Worm (Caenorhabditis elegans) whole organism, L3 larva: Measurements from ENCODE around the gene faah-1.

ENCODE experiments used
- R02D3.7 ChIP-seq: fragments of 150-350 bp; optimal IDR thresholded peaks from 2 replicates; lab custom pipeline; 2014; ENCODE audit warnings: missing biosample characterization, missing genetic modification characterization
- ZK546.5 ChIP-seq: sonication (generic microtip); optimal IDR thresholded peaks from 2 replicates; lab custom pipeline; 2017; ENCODE audit warnings: missing biosample characterization, missing genetic modification characterization
- aly-2 ChIP-seq: fragments of 150-350 bp; optimal IDR thresholded peaks from 2 replicates; lab custom pipeline; 2014; ENCODE audit warnings: missing biosample characterization, missing genetic modification characterization
- ama-1 ChIP-seq: fragments of 150-350 bp; optimal IDR thresholded peaks from 2 replicates; lab custom pipeline; 2018
- egl-27 ChIP-seq: sonication (generic microtip); optimal IDR thresholded peaks from 4 replicates; lab custom pipeline; 2017; ENCODE audit warnings: missing biosample characterization, missing genetic modification reagents, missing genetic modification characterization
- egl-5 ChIP-seq: fragments of 150-350 bp; optimal IDR thresholded peaks from 2 replicates; lab custom pipeline; 2017; ENCODE audit warnings: missing biosample characterization, missing genetic modification reagents, missing genetic modification characterization, inconsistent platforms
- elt-2 ChIP-seq: sonication (generic microtip); optimal IDR thresholded peaks from 2 replicates; lab custom pipeline; 2016; ENCODE audit warnings: missing genetic modification reagents, mild to moderate bottlenecking, missing genetic modification characterization, missing compliant biosample characterization
- elt-3 ChIP-seq, 3 experiments: fragments of 150-350 bp in 1 of 3; sonication (generic microtip) in 2 of 3; optimal IDR thresholded peaks; 2 replicates in 2 of 3; 4 replicates in 1 of 3; lab custom pipeline; 2014 to 2017; ENCODE audit warnings: missing biosample characterization in 3 of 3, missing genetic modification characterization in 3 of 3
- eor-1 ChIP-seq, 2 experiments: fragments of 150-350 bp; optimal IDR thresholded peaks; 2 replicates each; lab custom pipeline; 2014 to 2018; ENCODE audit warnings: missing biosample characterization in 2 of 2, missing genetic modification characterization in 2 of 2
- fkh-10 ChIP-seq: sonication (generic microtip); optimal IDR thresholded peaks from 2 replicates; lab custom pipeline; 2017; ENCODE audit warnings: missing biosample characterization, missing genetic modification reagents, missing genetic modification characterization
- fkh-2 ChIP-seq: fragments of 150-350 bp; optimal IDR thresholded peaks from 2 replicates; lab custom pipeline; 2014; ENCODE audit warnings: missing biosample characterization, missing genetic modification reagents, missing genetic modification characterization
- fos-1 ChIP-seq: fragments of 150-350 bp; optimal IDR thresholded peaks from 2 replicates; lab custom pipeline; 2014; ENCODE audit warnings: missing biosample characterization, missing genetic modification characterization
- hmg-11 ChIP-seq: sonication (generic microtip); optimal IDR thresholded peaks from 2 replicates; lab custom pipeline; 2016; ENCODE audit warnings: missing genetic modification characterization, missing compliant biosample characterization
- jun-1 ChIP-seq: fragments of 150-350 bp; optimal IDR thresholded peaks from 2 replicates; lab custom pipeline; 2014; ENCODE audit warnings: missing biosample characterization, missing genetic modification reagents, missing genetic modification characterization
- lin-15B ChIP-seq: fragments of 150-350 bp; optimal IDR thresholded peaks from 2 replicates; lab custom pipeline; 2014; ENCODE audit warnings: missing biosample characterization, missing genetic modification characterization
- lin-39 ChIP-seq: fragments of 150-350 bp; optimal IDR thresholded peaks from 2 replicates; lab custom pipeline; 2018; ENCODE audit warnings: missing biosample characterization, missing genetic modification reagents, missing genetic modification characterization
- lsy-12 ChIP-seq: sonication (generic microtip); optimal IDR thresholded peaks from 2 replicates; lab custom pipeline; 2016; ENCODE audit warnings: mild to moderate bottlenecking, missing genetic modification characterization, missing compliant biosample characterization
- mdl-1 ChIP-seq: fragments of 150-350 bp; optimal IDR thresholded peaks from 2 replicates; lab custom pipeline; 2014; ENCODE audit warnings: missing biosample characterization, missing genetic modification characterization
- nhr-11 ChIP-seq: fragments of 150-350 bp; optimal IDR thresholded peaks from 2 replicates; lab custom pipeline; 2014; ENCODE audit warnings: missing biosample characterization, missing genetic modification characterization
- nhr-12 ChIP-seq: fragments of 150-350 bp; optimal IDR thresholded peaks from 2 replicates; lab custom pipeline; 2014; ENCODE audit warnings: missing biosample characterization, missing genetic modification characterization
- nhr-23 ChIP-seq: fragments of 150-350 bp; optimal IDR thresholded peaks from 2 replicates; lab custom pipeline; 2014; ENCODE audit warnings: missing biosample characterization, missing genetic modification reagents, missing genetic modification characterization
- nhr-237 ChIP-seq: fragments of 150-350 bp; optimal IDR thresholded peaks from 2 replicates; lab custom pipeline; 2014; ENCODE audit warnings: missing biosample characterization, missing genetic modification characterization
- nhr-25 ChIP-seq: sonication (generic microtip); optimal IDR thresholded peaks from 2 replicates; lab custom pipeline; 2017; ENCODE audit warnings: missing biosample characterization, missing genetic modification characterization
- nhr-28 ChIP-seq: fragments of 150-350 bp; optimal IDR thresholded peaks from 2 replicates; lab custom pipeline; 2014; ENCODE audit warnings: missing biosample characterization, missing genetic modification characterization
- nhr-43 ChIP-seq: sonication (generic microtip); optimal IDR thresholded peaks from 2 replicates; lab custom pipeline; 2016; ENCODE audit warnings: mild to moderate bottlenecking, missing genetic modification characterization, missing compliant biosample characterization; ENCODE audit not compliant: poor library complexity, severe bottlenecking
- pha-4 ChIP-seq: fragments of 150-350 bp; optimal IDR thresholded peaks from 2 replicates; lab custom pipeline; 2014; ENCODE audit warnings: missing biosample characterization, missing genetic modification reagents, missing genetic modification characterization
- pqm-1 ChIP-seq: fragments of 150-350 bp; optimal IDR thresholded peaks from 2 replicates; lab custom pipeline; 2017; ENCODE audit warnings: missing biosample characterization, missing genetic modification characterization, inconsistent platforms
- sea-2 ChIP-seq: fragments of 150-350 bp; sonication (generic microtip); optimal IDR thresholded peaks from 4 replicates; lab custom pipeline; 2014; ENCODE audit warnings: missing biosample characterization, missing genetic modification reagents, missing genetic modification characterization
- snpc-4 ChIP-seq: fragments of 150-350 bp; optimal IDR thresholded peaks from 2 replicates; lab custom pipeline; 2014; ENCODE audit warnings: missing biosample characterization, missing genetic modification characterization
- ztf-11 ChIP-seq: fragments of 150-350 bp; optimal IDR thresholded peaks from 2 replicates; lab custom pipeline; 2014; ENCODE audit warnings: missing biosample characterization, missing genetic modification characterization

Gene faah-1

ce11 chrIV:8148494-8148893 lies 10.7 kb upstream of the faah-1 start, which contains the start of gene pmk-1:
Gene pmk-1, plus strand, starts transcription at chrIV:8148794.
- no peak for TF ChIP-seq sea-2 (GFP tag; lab: Kevin White, UChicago)
- no peak for TF ChIP-seq nhr-11
- no peak for TF ChIP-seq lin-15B (tag; lab: Kevin White, UChicago)
- TF ChIP-seq hmg-11: no peak
- no peak for TF ChIP-seq egl-27 (tag; lab: Kevin White, UChicago)
- no peak for TF ChIP-seq ZK546.5 (tag; lab: Kevin White, UChicago)
- no peak for TF ChIP-seq nhr-28
- no peak for TF ChIP-seq mdl-1 (tag; lab: Kevin White, UChicago)
- no peak for TF ChIP-seq elt-2 (tag; lab: Kevin White, UChicago)
- TF ChIP-seq pha-4 (tag; lab: Kevin White, UChicago): no peak
- no peak for TF ChIP-seq jun-1 (tag; lab: Kevin White, UChicago)
- no peak for TF ChIP-seq fkh-2 (tag; lab: Kevin White, UChicago)
- TF ChIP-seq nhr-43: no peak
- TF ChIP-seq snpc-4 (tag; lab: Kevin White, UChicago): no peak

DNA sequence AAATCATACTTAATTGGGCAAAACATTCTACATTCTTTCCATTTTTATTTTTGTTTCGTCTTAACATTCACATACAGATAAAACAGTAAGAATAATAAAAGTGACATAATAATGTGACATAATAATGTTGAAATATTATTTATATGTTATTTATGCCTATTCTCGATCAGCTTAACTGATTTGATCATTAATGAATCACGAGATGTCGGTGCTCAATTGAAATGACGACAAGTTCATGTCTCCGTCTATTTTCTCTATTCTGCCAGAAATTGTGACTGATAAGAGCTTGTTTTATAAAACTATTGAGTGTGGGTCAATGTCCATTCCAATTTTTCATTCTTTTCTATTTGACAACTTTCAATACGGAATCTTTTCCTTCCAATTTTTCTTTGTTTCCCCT lies 7.5 kb upstream of the faah-1 start:
- TF ChIP-seq jun-1 (tag; lab: Kevin White, UChicago) (peak; percentile 20), lin-39 (tag; lab: Kevin White, UChicago) (no peak), pha-4 (tag; lab: Kevin White, UChicago) (peak; percentile 46), pqm-1 (peak; percentile 95), elt-2 (tag; lab: Kevin White, UChicago) (peak; percentile 92)

DNA sequence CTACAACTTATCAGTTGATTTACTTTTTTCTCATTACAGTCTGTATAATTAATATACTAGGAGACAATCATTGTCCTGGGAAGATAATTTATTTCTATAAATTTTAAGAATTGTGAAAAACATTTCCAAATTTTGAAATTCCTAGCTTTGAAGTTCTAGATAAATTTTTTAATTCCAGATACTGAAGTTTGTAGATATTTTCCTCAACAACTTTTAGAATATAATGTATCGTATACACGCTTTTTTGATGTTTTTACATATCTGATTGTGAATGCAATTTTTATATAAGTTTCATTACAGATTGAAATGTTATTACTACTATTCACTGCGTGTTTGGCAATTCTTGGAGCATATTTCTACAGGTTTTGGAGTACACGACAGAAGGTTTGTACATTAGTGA lies 7.0 kb upstream of the faah-1 start, which contains the start of gene faah-2:
faah-2 (plus strand) TSS at position 301 of the 400 bp plus-strand sequence.
- TF ChIP-seq R02D3.7 (tag; lab: Kevin White, UChicago) (no peak), snpc-4 (tag; lab: Kevin White, UChicago) (no peak), lsy-12 (tag; lab: Kevin White, UChicago) (no peak), nhr-25 (tag; lab: Kevin White, UChicago) (no peak), fkh-2 (tag; lab: Kevin White, UChicago) (no peak), sea-2 (GFP tag; lab: Kevin White, UChicago) (no peak), pqm-1 (no peak), elt-2 (tag; lab: Kevin White, UChicago) (no peak), nhr-12 (tag; lab: Kevin White, UChicago) (no peak), fos-1 (tag; lab: Kevin White, UChicago) (no peak), aly-2 (no peak), eor-1 (tag; optimal IDR thresholded peaks at IDR 0.05; lab: Kevin White, UChicago) (no peak), lin-15B (tag; lab: Kevin White, UChicago) (no peak), nhr-43 (no peak), egl-5 (no peak)

- peak; percentile 54 for TF ChIP-seq elt-2 (tag; lab: Kevin White, UChicago)
- no peak for TF ChIP-seq nhr-237 (tag; lab: Kevin White, UChicago)
- peak; percentile 57 for TF ChIP-seq pqm-1
These were observed 6.5 kb upstream of the faah-1 start for ce11 chrIV:8152688-8153087.

DNA sequence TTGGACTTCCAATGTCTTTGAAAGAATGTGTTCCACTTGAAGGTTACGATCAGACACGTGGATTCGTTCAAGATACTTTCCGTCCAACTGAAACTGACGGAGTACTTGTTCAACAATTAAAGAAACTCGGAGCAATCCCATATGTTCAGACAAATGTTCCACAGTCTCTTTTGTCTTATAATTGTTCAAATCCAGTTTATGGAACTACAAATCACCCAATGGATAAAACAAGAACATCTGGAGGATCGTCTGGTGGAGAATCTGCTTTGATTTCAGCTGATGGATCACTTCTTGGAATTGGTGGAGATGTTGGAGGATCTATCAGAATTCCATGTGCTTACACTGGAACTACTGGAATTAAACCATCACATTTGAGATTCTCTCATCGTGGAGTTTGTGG lies 6.0 kb upstream of the faah-1 start:
- TF ChIP-seq nhr-23 (tag; lab: Kevin White, UChicago) (no peak), elt-3 (tag; optimal IDR thresholded peaks at IDR 0.05; lab: Kevin White, UChicago) (no peak), nhr-25 (tag; lab: Kevin White, UChicago) (no peak), lsy-12 (tag; lab: Kevin White, UChicago) (no peak), ama-1 (lab: Kevin White, UChicago) (no peak), elt-2 (tag; lab: Kevin White, UChicago) (no peak), fkh-10 (GFP tag; lab: Kevin White, UChicago) (no peak)

DNA sequence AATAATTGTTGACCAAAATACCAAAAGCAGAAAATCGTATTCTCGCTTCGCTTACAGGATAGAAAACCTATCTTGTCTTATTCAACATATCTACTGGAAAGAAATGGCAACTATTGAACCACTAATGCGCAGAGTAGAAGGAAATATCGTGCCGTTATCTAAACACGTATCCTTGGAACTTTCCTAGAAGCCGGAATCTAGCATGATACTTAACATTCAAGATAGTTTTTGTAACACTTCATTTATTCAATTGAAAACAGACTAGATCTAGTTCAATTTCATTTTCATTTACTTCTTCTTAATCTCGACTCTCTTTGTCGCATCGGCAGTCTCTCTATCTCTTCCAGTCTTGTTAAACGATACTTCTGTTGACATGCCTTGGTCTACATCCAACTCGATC lies 4.2 kb upstream of the faah-1 start:
- TF ChIP-seq fkh-2 (tag; lab: Kevin White, UChicago): no peak
- no peak for TF ChIP-seq nhr-28
- no peak for TF ChIP-seq pha-4 (tag; lab: Kevin White, UChicago)
- no peak for TF ChIP-seq ztf-11 (tag; lab: Kevin White, UChicago)
- TF ChIP-seq pqm-1: peak; percentile 16
